In the genomic region with DNA sequence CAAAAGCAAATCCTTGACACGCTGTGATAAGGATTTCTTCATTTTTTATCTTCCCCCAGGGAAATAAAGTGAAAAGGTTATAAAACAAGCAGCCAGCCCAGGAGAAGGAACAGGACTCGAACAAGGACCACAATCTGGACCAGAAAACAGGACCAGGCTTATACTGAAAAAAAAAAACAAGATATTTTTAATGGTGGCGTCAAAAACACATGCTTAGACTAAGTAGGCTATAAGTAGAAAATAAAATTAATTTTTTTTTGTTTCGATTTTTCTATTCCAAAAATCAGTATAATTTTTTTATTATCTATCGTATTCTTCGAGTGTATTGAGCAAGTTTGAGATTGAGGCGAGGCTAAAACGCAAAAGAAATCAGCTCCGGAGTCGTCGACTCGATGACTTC, we compare ENCODE assay signal across 1 fruit fly cellular context.
TF ChIP-seq lines count a peak whose summit lies in the region.

No protein-coding gene starts in this region.

TF ChIP-seq in whole organism, embryonic, 481 proteins besides CTCF, POLR2A, EP300 and RAD21 (continued from another document and continues in another):
- TF ChIP-seq CG17568 (GFP tag; optimal IDR thresholded peaks at IDR 0.05; lab: Kevin White, UChicago) (no peak), ac (GFP tag; optimal IDR thresholded peaks at IDR 0.05; lab: Kevin White, UChicago) (no peak), CG13624 (GFP tag; optimal IDR thresholded peaks at IDR 0.05; lab: Kevin White, UChicago) (no peak), Hmr (GFP tag; optimal IDR thresholded peaks at IDR 0.05; lab: Kevin White, UChicago) (peak; percentile 12), CG32532 (GFP tag; IDR thresholded peaks at IDR 0.05; lab: Robert Waterston, UW) (peak; percentile 34; the same call in 1 of the 2 replicates), slbo (GFP tag; IDR thresholded peaks at IDR 0.05; lab: Robert Waterston, UW) (0 out of 2 replicates have a peak, but pooled peaks have one; percentile 8), ci (GFP tag; IDR thresholded peaks at IDR 0.05; lab: Robert Waterston, UW) (no peak), Ptx1 (GFP tag; IDR thresholded peaks at IDR 0.05; lab: Robert Waterston, UW) (peak; percentile 34; the same call in 1 of the 2 replicates), CG8281 (tag; optimal IDR thresholded peaks at IDR 0.05; lab: Kevin White, UChicago) (no peak), CG3726 (GFP tag; IDR thresholded peaks at IDR 0.05; lab: Robert Waterston, UW) (no peak), Xbp1 (GFP tag; optimal IDR thresholded peaks at IDR 0.05; lab: Kevin White, UChicago) (no peak), Rfx (GFP tag; IDR thresholded peaks at IDR 0.05; lab: Robert Waterston, UW) (no peak), CG13775 (GFP tag; optimal IDR thresholded peaks at IDR 0.05; lab: Kevin White, UChicago) (no peak), Ravus (GFP tag; IDR thresholded peaks at IDR 0.05; lab: Robert Waterston, UW) (no peak), HHEX (GFP tag; optimal IDR thresholded peaks at IDR 0.05; lab: Kevin White, UChicago) (no peak), grau (tag; optimal IDR thresholded peaks at IDR 0.05; lab: Kevin White, UChicago) (peak; percentile 25), schlank (tag; optimal IDR thresholded peaks at IDR 0.05; lab: Kevin White, UChicago) (no peak), dati (GFP tag; IDR thresholded peaks at IDR 0.05; lab: Robert Waterston, UW) (no peak), sc (optimal IDR thresholded peaks at IDR 0.05; lab: Kevin White, UChicago) (no peak), sc (GFP tag; optimal IDR thresholded peaks at IDR 0.05; lab: Kevin White, UChicago) (no peak), chif (GFP tag; optimal IDR thresholded peaks at IDR 0.05; lab: Kevin White, UChicago) (no peak), az2 (GFP tag; optimal IDR thresholded peaks at IDR 0.05; lab: Kevin White, UChicago) (no peak), Myb (GFP tag; optimal IDR thresholded peaks at IDR 0.05; lab: Kevin White, UChicago) (no peak), D19A (tag; optimal IDR thresholded peaks at IDR 0.05; lab: Kevin White, UChicago) (no peak), Hr39 (optimal IDR thresholded peaks at IDR 0.05; lab: Kevin White, UChicago) (no peak), crol (GFP tag; IDR thresholded peaks at IDR 0.05; lab: Robert Waterston, UW) (no peak), Sox100B (GFP tag; optimal IDR thresholded peaks at IDR 0.05; lab: Kevin White, UChicago) (no peak), CG15601 (tag; optimal IDR thresholded peaks at IDR 0.05; lab: Kevin White, UChicago) (no peak), CG13123 (GFP tag; optimal IDR thresholded peaks at IDR 0.05; lab: Kevin White, UChicago) (no peak), CG18262 (tag; optimal IDR thresholded peaks at IDR 0.05; lab: Kevin White, UChicago) (no peak), CG7372 (GFP tag; IDR thresholded peaks at IDR 0.05; lab: Robert Waterston, UW) (no peak), nom (GFP tag; optimal IDR thresholded peaks at IDR 0.05; lab: Kevin White, UChicago) (no peak), CG9932 (GFP tag; IDR thresholded peaks at IDR 0.05; lab: Robert Waterston, UW) (peak; percentile 26; the same call in 1 of the 2 replicates), abd-A (tag; optimal IDR thresholded peaks at IDR 0.05; lab: Kevin White, UChicago) (no peak), Nf-YC (tag; optimal IDR thresholded peaks at IDR 0.05; lab: Kevin White, UChicago) (no peak), sob (GFP tag; IDR thresholded peaks at IDR 0.05; lab: Robert Waterston, UW) (no peak), CG7357 (GFP tag; IDR thresholded peaks at IDR 0.05; lab: Robert Waterston, UW) (no peak; the same call in 2 of the 3 replicates), Lpt (GFP tag; optimal IDR thresholded peaks at IDR 0.05; lab: Kevin White, UChicago) (no peak), CG7963 (GFP tag; IDR thresholded peaks at IDR 0.05; lab: Robert Waterston, UW; ENCODE audit: partially characterized antibody) (no peak), dmrt99B (tag; optimal IDR thresholded peaks at IDR 0.05; lab: Kevin White, UChicago) (peak; percentile 17), fd64A (GFP tag; optimal IDR thresholded peaks at IDR 0.05; lab: Kevin White, UChicago) (no peak), B-H1 (GFP tag; IDR thresholded peaks at IDR 0.05; lab: Robert Waterston, UW) (no peak), D19B (GFP tag; optimal IDR thresholded peaks at IDR 0.05; lab: Kevin White, UChicago) (no peak), Vsx1 (GFP tag; optimal IDR thresholded peaks at IDR 0.05; lab: Kevin White, UChicago) (no peak), trh (GFP tag; optimal IDR thresholded peaks at IDR 0.05; lab: Kevin White, UChicago) (no peak), Drgx (GFP tag; IDR thresholded peaks at IDR 0.05; lab: Robert Waterston, UW) (no peak), CG6689 (GFP tag; IDR thresholded peaks at IDR 0.05; lab: Robert Waterston, UW) (0 out of 2 replicates have a peak, but pooled peaks have one; percentile 24), Optix (GFP tag; IDR thresholded peaks at IDR 0.05; lab: Robert Waterston, UW) (no peak), Side (GFP tag; optimal IDR thresholded peaks at IDR 0.05; lab: Kevin White, UChicago) (no peak), Hr3 (GFP tag; optimal IDR thresholded peaks at IDR 0.05; lab: Kevin White, UChicago) (no peak), CG2199 (GFP tag; IDR thresholded peaks at IDR 0.05; lab: Robert Waterston, UW) (no peak), Abd-B (GFP tag; optimal IDR thresholded peaks at IDR 0.05; lab: Kevin White, UChicago) (no peak), insv (GFP tag; optimal IDR thresholded peaks at IDR 0.05; lab: Kevin White, UChicago) (no peak), HLH4C (GFP tag; IDR thresholded peaks at IDR 0.05; lab: Robert Waterston, UW; ENCODE audit: partially characterized antibody) (no peak), CG7556 (GFP tag; optimal IDR thresholded peaks at IDR 0.05; lab: Kevin White, UChicago) (peak; percentile 6), pum (GFP tag; optimal IDR thresholded peaks at IDR 0.05; lab: Kevin White, UChicago) (no peak), CG34224 (GFP tag; IDR thresholded peaks at IDR 0.05; lab: Robert Waterston, UW; ENCODE audit: partially characterized antibody) (no peak), toy (GFP tag; IDR thresholded peaks at IDR 0.05; lab: Robert Waterston, UW) (no peak), kni (GFP tag; optimal IDR thresholded peaks at IDR 0.05; lab: Kevin White, UChicago) (no peak), CG12071 (GFP tag; optimal IDR thresholded peaks at IDR 0.05; lab: Kevin White, UChicago) (no peak), E2f1 (GFP tag; IDR thresholded peaks at IDR 0.05; lab: Robert Waterston, UW) (no peak), CG14710 (tag; optimal IDR thresholded peaks at IDR 0.05; lab: Kevin White, UChicago) (no peak), Atf-2 (GFP tag; optimal IDR thresholded peaks at IDR 0.05; lab: Kevin White, UChicago) (no peak), MTF-1 (GFP tag; optimal IDR thresholded peaks at IDR 0.05; lab: Kevin White, UChicago; ENCODE audit: borderline replicate concordance) (no peak), CG17912 (GFP tag; optimal IDR thresholded peaks at IDR 0.05; lab: Kevin White, UChicago) (no peak), CG33557 (GFP tag; optimal IDR thresholded peaks at IDR 0.05; lab: Kevin White, UChicago) (no peak), CG18619 (GFP tag; optimal IDR thresholded peaks at IDR 0.05; lab: Kevin White, UChicago) (no peak), CG10274 (GFP tag; optimal IDR thresholded peaks at IDR 0.05; lab: Kevin White, UChicago) (no peak), Meics (GFP tag; optimal IDR thresholded peaks at IDR 0.05; lab: Kevin White, UChicago) (peak; percentile 32), CG10543 (GFP tag; optimal IDR thresholded peaks at IDR 0.05; lab: Kevin White, UChicago) (no peak), twi (tag; optimal IDR thresholded peaks at IDR 0.05; lab: Kevin White, UChicago) (no peak), cas (GFP tag; IDR thresholded peaks at IDR 0.05; lab: Robert Waterston, UW) (no peak), Scr (GFP tag; IDR thresholded peaks at IDR 0.05; lab: Robert Waterston, UW; ENCODE audit: partially characterized antibody) (no peak), CG4730 (GFP tag; IDR thresholded peaks at IDR 0.05; lab: Robert Waterston, UW) (no peak), CG8765 (GFP tag; IDR thresholded peaks at IDR 0.05; lab: Robert Waterston, UW) (no peak), CG7786 (GFP tag; optimal IDR thresholded peaks at IDR 0.05; lab: Kevin White, UChicago) (no peak), gro (GFP tag; optimal IDR thresholded peaks at IDR 0.05; lab: Kevin White, UChicago) (no peak), maf-S (GFP tag; optimal IDR thresholded peaks at IDR 0.05; lab: Kevin White, UChicago) (no peak), croc (GFP tag; conservative IDR thresholded peaks at IDR 0.05; lab: Robert Waterston, UW) (no peak), CHES-1-like (GFP tag; optimal IDR thresholded peaks at IDR 0.05; lab: Kevin White, UChicago) (no peak), mirr (GFP tag; optimal IDR thresholded peaks at IDR 0.05; lab: Kevin White, UChicago) (no peak), CG9437 (GFP tag; optimal IDR thresholded peaks at IDR 0.05; lab: Kevin White, UChicago) (no peak), CG43689 (GFP tag; IDR thresholded peaks at IDR 0.05; lab: Robert Waterston, UW) (no peak), Sox102F (GFP tag; optimal IDR thresholded peaks at IDR 0.05; lab: Kevin White, UChicago) (no peak), Nf-YA (GFP tag; IDR thresholded peaks at IDR 0.05; lab: Robert Waterston, UW) (no peak), CG4820 (GFP tag; optimal IDR thresholded peaks at IDR 0.05; lab: Kevin White, UChicago) (no peak), CG2120 (GFP tag; optimal IDR thresholded peaks at IDR 0.05; lab: Kevin White, UChicago) (peak; percentile 36), CG3065 (GFP tag; optimal IDR thresholded peaks at IDR 0.05; lab: Kevin White, UChicago) (no peak), CG18599 (GFP tag; optimal IDR thresholded peaks at IDR 0.05; lab: Kevin White, UChicago) (peak; percentile 46), br (optimal IDR thresholded peaks at IDR 0.05; lab: Kevin White, UChicago) (no peak), CG10979 (tag; optimal IDR thresholded peaks at IDR 0.05; lab: Kevin White, UChicago) (no peak), fd96Cb (tag; optimal IDR thresholded peaks at IDR 0.05; lab: Kevin White, UChicago) (no peak), PHDP (tag; optimal IDR thresholded peaks at IDR 0.05; lab: Kevin White, UChicago) (no peak), Tbp (GFP tag; optimal IDR thresholded peaks at IDR 0.05; lab: Kevin White, UChicago) (no peak), CG12744 (GFP tag; optimal IDR thresholded peaks at IDR 0.05; lab: Kevin White, UChicago) (no peak), CG4404 (GFP tag; IDR thresholded peaks at IDR 0.05; lab: Robert Waterston, UW) (no peak), CG11560 (tag; IDR thresholded peaks at IDR 0.05; lab: Robert Waterston, UW) (no peak), salm (tag; optimal IDR thresholded peaks at IDR 0.05; lab: Kevin White, UChicago) (no peak), Taf1 (GFP tag; IDR thresholded peaks at IDR 0.05; lab: Robert Waterston, UW) (0 out of 2 replicates have a peak, but pooled peaks have one; percentile 27), zfh2 (GFP tag; optimal IDR thresholded peaks at IDR 0.05; lab: Kevin White, UChicago) (no peak), CG14860 (GFP tag; IDR thresholded peaks at IDR 0.05; lab: Robert Waterston, UW; ENCODE audit: partially characterized antibody) (no peak), Hsf (GFP tag; optimal IDR thresholded peaks at IDR 0.05; lab: Kevin White, UChicago) (peak; percentile 9), CG15269 (tag; optimal IDR thresholded peaks at IDR 0.05; lab: Kevin White, UChicago) (peak; percentile 29), sens (GFP tag; lab: Kevin White, UChicago) (peak; percentile 58), CG4328 (GFP tag; optimal IDR thresholded peaks at IDR 0.05; lab: Kevin White, UChicago) (no peak), CG14014 (GFP tag; IDR thresholded peaks at IDR 0.05; lab: Robert Waterston, UW) (no peak), seq (GFP tag; IDR thresholded peaks at IDR 0.05; lab: Robert Waterston, UW) (no peak), pfk (GFP tag; optimal IDR thresholded peaks at IDR 0.05; lab: Kevin White, UChicago) (no peak), nerfin-1 (tag; optimal IDR thresholded peaks at IDR 0.05; lab: Kevin White, UChicago) (no peak), Hr78 (GFP tag; optimal IDR thresholded peaks at IDR 0.05; lab: Kevin White, UChicago) (no peak), da (GFP tag; optimal IDR thresholded peaks at IDR 0.05; lab: Kevin White, UChicago) (no peak), CG4360 (GFP tag; IDR thresholded peaks at IDR 0.05; lab: Robert Waterston, UW) (no peak), D (optimal IDR thresholded peaks at IDR 0.05; lab: Kevin White, UChicago) (no peak), D (GFP tag; optimal IDR thresholded peaks at IDR 0.05; lab: Kevin White, UChicago) (no peak), lab (GFP tag; optimal IDR thresholded peaks at IDR 0.05; lab: Kevin White, UChicago) (peak; percentile 57), run (tag; optimal IDR thresholded peaks at IDR 0.05; lab: Kevin White, UChicago) (no peak), CG9215 (GFP tag; IDR thresholded peaks at IDR 0.05; lab: Robert Waterston, UW) (peak; percentile 23; the same call in 1 of the 2 replicates), CG32767 (GFP tag; IDR thresholded peaks at IDR 0.05; lab: Robert Waterston, UW) (no peak), CG31224 (GFP tag; IDR thresholded peaks at IDR 0.05; lab: Robert Waterston, UW) (no peak), unpg (GFP tag; optimal IDR thresholded peaks at IDR 0.05; lab: Kevin White, UChicago) (no peak), eve (GFP tag; optimal IDR thresholded peaks at IDR 0.05; lab: Kevin White, UChicago) (no peak), HLH3B (GFP tag; IDR thresholded peaks at IDR 0.05; lab: Robert Waterston, UW) (0 out of 2 replicates have a peak, but pooled peaks have one; percentile 15), CG15073 (GFP tag; optimal IDR thresholded peaks at IDR 0.05; lab: Kevin White, UChicago) (no peak), CG2678 (tag; optimal IDR thresholded peaks at IDR 0.05; lab: Kevin White, UChicago) (peak; percentile 52), gcm2 (GFP tag; optimal IDR thresholded peaks at IDR 0.05; lab: Kevin White, UChicago) (no peak), CG6175 (GFP tag; IDR thresholded peaks at IDR 0.05; lab: Robert Waterston, UW) (no peak), mld (GFP tag; IDR thresholded peaks at IDR 0.05; lab: Robert Waterston, UW; ENCODE audit: partially characterized antibody) (no peak), Six4 (GFP tag; optimal IDR thresholded peaks at IDR 0.05; lab: Kevin White, UChicago) (no peak), fd3F (GFP tag; optimal IDR thresholded peaks at IDR 0.05; lab: Kevin White, UChicago) (no peak), CG10209 (GFP tag; optimal IDR thresholded peaks at IDR 0.05; lab: Kevin White, UChicago) (no peak), CG11504 (tag; optimal IDR thresholded peaks at IDR 0.05; lab: Kevin White, UChicago) (peak; percentile 46), gfzf (GFP tag; optimal IDR thresholded peaks at IDR 0.05; lab: Kevin White, UChicago) (no peak), fu2 (GFP tag; optimal IDR thresholded peaks at IDR 0.05; lab: Kevin White, UChicago) (no peak), MBD-R2 (GFP tag; IDR thresholded peaks at IDR 0.05; lab: Robert Waterston, UW) (no peak)
